Fruit fly (Drosophila melanogaster): Measurements from ENCODE around the gene CG18178.
A peak's percentile ranks its signal among the peaks of the same experiment; 100 is the strongest.

CG18178 gene

dm6 chr3L:9744060-9744549 lies 25.2 kb upstream of the CG18178 start (continued):
- peak; percentile 79 for TF ChIP-seq al (GFP tag; IDR thresholded peaks at IDR 0.05)
- 0 out of 2 replicates have a peak, but pooled peaks have one; percentile 50 for TF ChIP-seq dimm (GFP tag; IDR thresholded peaks at IDR 0.05)
- TF ChIP-seq CG6765 (GFP tag; optimal IDR thresholded peaks at IDR 0.05), result peak; percentile 1
- TF ChIP-seq dmrt99B (tag; optimal IDR thresholded peaks at IDR 0.05), result peak; percentile 95
- peak; percentile 75 for TF ChIP-seq lbe (GFP tag; optimal IDR thresholded peaks at IDR 0.05)
- TF ChIP-seq CG9609 (GFP tag; optimal IDR thresholded peaks at IDR 0.05), result peak; percentile 50
- peak; percentile 69; the same call in 2 of the 3 replicates for TF ChIP-seq Dbx (GFP tag; IDR thresholded peaks at IDR 0.05)
- TF ChIP-seq Side (GFP tag; optimal IDR thresholded peaks at IDR 0.05), result peak; percentile 68
- TF ChIP-seq yki (optimal IDR thresholded peaks at IDR 0.05), result no peak
- no peak for TF ChIP-seq CG4617 (GFP tag; optimal IDR thresholded peaks at IDR 0.05; ENCODE audit: borderline replicate concordance)
- peak; percentile 79 for TF ChIP-seq fd64A (GFP tag; optimal IDR thresholded peaks at IDR 0.05)
- TF ChIP-seq eyg (GFP tag; optimal IDR thresholded peaks at IDR 0.05), result peak; percentile 89
- TF ChIP-seq sisA (GFP tag; IDR thresholded peaks at IDR 0.05), result peak; percentile 92
- TF ChIP-seq gem (tag; optimal IDR thresholded peaks at IDR 0.05), result peak; percentile 94
- peak; percentile 71 for TF ChIP-seq Optix (GFP tag; IDR thresholded peaks at IDR 0.05)
- no peak for TF ChIP-seq sc (optimal IDR thresholded peaks at IDR 0.05)
- TF ChIP-seq sc (GFP tag; optimal IDR thresholded peaks at IDR 0.05), result peak; percentile 58
- peak; percentile 95 for TF ChIP-seq tin (GFP tag; optimal IDR thresholded peaks at IDR 0.05)
- TF ChIP-seq tll (GFP tag; optimal IDR thresholded peaks at IDR 0.05), result no peak
- TF ChIP-seq CG7839 (tag; optimal IDR thresholded peaks at IDR 0.05), result peak; percentile 83
- TF ChIP-seq CG18262 (tag; optimal IDR thresholded peaks at IDR 0.05), result peak; percentile 96
- TF ChIP-seq salm (tag; optimal IDR thresholded peaks at IDR 0.05), result peak; percentile 84
- TF ChIP-seq chinmo (GFP tag; IDR thresholded peaks at IDR 0.05; ENCODE audit: partially characterized antibody), result no peak
- TF ChIP-seq vnd (GFP tag; IDR thresholded peaks at IDR 0.05; ENCODE audit: partially characterized antibody), result no peak
- TF ChIP-seq CG17802 (tag; optimal IDR thresholded peaks at IDR 0.05), result peak; percentile 70
- TF ChIP-seq CG7556 (GFP tag; optimal IDR thresholded peaks at IDR 0.05), result peak; percentile 92
- TF ChIP-seq prd (optimal IDR thresholded peaks at IDR 0.05), result no peak
- TF ChIP-seq prd (GFP tag; IDR thresholded peaks at IDR 0.05), result peak; percentile 86
- TF ChIP-seq Xrp1 (GFP tag; IDR thresholded peaks at IDR 0.05), result peak; percentile 87
- peak; percentile 87 for TF ChIP-seq CoRest (tag; optimal IDR thresholded peaks at IDR 0.05)
- peak; percentile 86 for TF ChIP-seq CG8388 (GFP tag; optimal IDR thresholded peaks at IDR 0.05)
- no peak for TF ChIP-seq fd102C (GFP tag; optimal IDR thresholded peaks at IDR 0.05)
- peak; percentile 45 for TF ChIP-seq stwl (tag; optimal IDR thresholded peaks at IDR 0.05)
- TF ChIP-seq tap (tag; optimal IDR thresholded peaks at IDR 0.05), result peak; percentile 91
- no peak for TF ChIP-seq lov (optimal IDR thresholded peaks at IDR 0.05)
- 0 out of 3 replicates have a peak, but pooled peaks have one; percentile 35 for TF ChIP-seq lov (GFP tag; IDR thresholded peaks at IDR 0.05)
- TF ChIP-seq Xbp1 (GFP tag; optimal IDR thresholded peaks at IDR 0.05), result peak; percentile 68
- peak; percentile 63 for TF ChIP-seq wdn (GFP tag; IDR thresholded peaks at IDR 0.05)
- no peak for TF ChIP-seq CG17912 (GFP tag; optimal IDR thresholded peaks at IDR 0.05)
- peak; percentile 11; the same call in 1 of the 2 replicates for TF ChIP-seq Doc2 (GFP tag; IDR thresholded peaks at IDR 0.05)
- peak; percentile 91 for TF ChIP-seq CG10147 (GFP tag; optimal IDR thresholded peaks at IDR 0.05)
- TF ChIP-seq ewg (GFP tag; optimal IDR thresholded peaks at IDR 0.05), result peak; percentile 66
- peak; percentile 74 for TF ChIP-seq CG9215 (GFP tag; IDR thresholded peaks at IDR 0.05)
- peak; percentile 76 for TF ChIP-seq en (GFP tag; optimal IDR thresholded peaks at IDR 0.05)
- TF ChIP-seq D19A (tag; optimal IDR thresholded peaks at IDR 0.05), result peak; percentile 92
- TF ChIP-seq CG13287 (GFP tag; IDR thresholded peaks at IDR 0.05; ENCODE audit: partially characterized antibody), result no peak
- TF ChIP-seq pita (GFP tag; optimal IDR thresholded peaks at IDR 0.05), result no peak
- TF ChIP-seq Deaf1 (tag; optimal IDR thresholded peaks at IDR 0.05), result peak; percentile 72
- TF ChIP-seq CG2712 (tag; optimal IDR thresholded peaks at IDR 0.05), result peak; percentile 95
- TF ChIP-seq CG11247 (GFP tag; IDR thresholded peaks at IDR 0.05), result peak; percentile 77
- TF ChIP-seq CG12769 (tag; optimal IDR thresholded peaks at IDR 0.05), result no peak

Measured in whole organism, embryonic.